Fruit fly (Drosophila melanogaster) whole organism, embryonic: ENCODE results near the gene GNBP2.
A peak's percentile ranks its signal among the peaks of the same experiment; 100 is the strongest.

Experiments used
- Asciz ChIP-seq: fragments of 200-800 bp; sonication (Bioruptor generic); optimal IDR thresholded peaks from 2 replicates; lab custom pipeline; 2017; ENCODE audit warnings: missing biosample characterization, mild to moderate bottlenecking, missing genetic modification characterization, missing genetic modification reagents
- BEAF-32 ChIP-seq: fragments of 200-800 bp; sonication (Bioruptor generic); optimal IDR thresholded peaks from 3 replicates; lab custom pipeline; 2017; ENCODE audit warnings: missing biosample characterization, missing genetic modification characterization, mild to moderate bottlenecking, moderate library complexity, missing genetic modification reagents
- CG10267 ChIP-seq: fragments of 200-800 bp; sonication (Bioruptor generic); optimal IDR thresholded peaks from 2 replicates; lab custom pipeline; 2018; ENCODE audit warnings: missing biosample characterization, mild to moderate bottlenecking, missing genetic modification characterization, moderate library complexity
- CG11247 ChIP-seq: fragments of 200-800 bp; sonication (Bioruptor generic); IDR thresholded peaks from 2 replicates; pipeline ENCODE4 v1.3.6; 2022; ENCODE audit warnings: missing biosample characterization, missing genetic modification characterization
- CG12236 ChIP-seq: fragments of 200-800 bp; sonication (Bioruptor generic); optimal IDR thresholded peaks from 2 replicates; lab custom pipeline; 2016; ENCODE audit warnings: missing biosample characterization, missing genetic modification characterization
- CG12659 ChIP-seq: fragments of 200-800 bp; sonication (Bioruptor generic); optimal IDR thresholded peaks from 3 replicates; lab custom pipeline; 2017; ENCODE audit warnings: mild to moderate bottlenecking, missing biosample characterization, missing genetic modification reagents, missing genetic modification characterization
- CG13287 ChIP-seq: fragments of 200-800 bp; sonication (Bioruptor generic); IDR thresholded peaks from 2 replicates; pipeline ENCODE4 v1.3.6; 2022; ENCODE audit warnings: missing biosample characterization, missing genetic modification characterization; ENCODE audit not compliant: partially characterized antibody
- CG13624 ChIP-seq: fragments of 200-800 bp; sonication (Bioruptor generic); optimal IDR thresholded peaks from 2 replicates; lab custom pipeline; 2016; ENCODE audit warnings: missing biosample characterization, missing genetic modification characterization
- CG14710 ChIP-seq: fragments of 200-800 bp; sonication (Bioruptor generic); optimal IDR thresholded peaks from 3 replicates; lab custom pipeline; 2019; ENCODE audit warnings: missing biosample characterization, mild to moderate bottlenecking, missing genetic modification characterization, moderate library complexity
- CG15514 ChIP-seq: fragments of 200-800 bp; sonication (Bioruptor generic); optimal IDR thresholded peaks from 3 replicates; lab custom pipeline; 2017; ENCODE audit warnings: missing biosample characterization, missing genetic modification characterization, mild to moderate bottlenecking, moderate library complexity, missing genetic modification reagents
- CG1603 ChIP-seq: fragments of 200-800 bp; sonication (Bioruptor generic); optimal IDR thresholded peaks from 2 replicates; lab custom pipeline; 2019; ENCODE audit warnings: missing biosample characterization, mild to moderate bottlenecking, missing genetic modification characterization, moderate library complexity
- CG16813 ChIP-seq: fragments of 200-800 bp; sonication (Bioruptor generic); IDR thresholded peaks from 3 replicates; pipeline ENCODE4 v1.3.6; 2022; ENCODE audit warnings: missing biosample characterization, missing genetic modification characterization; ENCODE audit not compliant: partially characterized antibody
- CG17829 ChIP-seq: fragments of 200-800 bp; optimal IDR thresholded peaks from 2 replicates; lab custom pipeline; 2019; ENCODE audit warnings: missing biosample characterization, mild to moderate bottlenecking, missing genetic modification characterization, moderate library complexity
- CG2116 ChIP-seq: fragments of 200-800 bp; sonication (Bioruptor generic); optimal IDR thresholded peaks from 3 replicates; lab custom pipeline; 2018; ENCODE audit warnings: missing biosample characterization, mild to moderate bottlenecking, missing genetic modification characterization
- CG2199 ChIP-seq: fragments of 200-800 bp; sonication (Bioruptor generic); IDR thresholded peaks from 3 replicates; pipeline ENCODE4 v1.3.6; 2022; ENCODE audit warnings: missing biosample characterization, missing genetic modification characterization
- CG31224 ChIP-seq: fragments of 200-800 bp; sonication (Bioruptor generic); IDR thresholded peaks from 2 replicates; pipeline ENCODE4 v1.3.6; 2022; ENCODE audit warnings: missing biosample characterization, missing genetic modification characterization
- CG34422 ChIP-seq: fragments of 200-800 bp; sonication (Bioruptor generic); IDR thresholded peaks from 3 replicates; pipeline ENCODE4 v1.3.6; 2022; ENCODE audit warnings: missing biosample characterization, missing genetic modification characterization
- CG3847 ChIP-seq: fragments of 200-800 bp; sonication (Bioruptor generic); IDR thresholded peaks from 2 replicates; pipeline ENCODE4 v1.3.6; 2022; ENCODE audit warnings: missing biosample characterization, missing genetic modification characterization
- CG6683 ChIP-seq: fragments of 200-800 bp; sonication (Bioruptor generic); optimal IDR thresholded peaks from 2 replicates; lab custom pipeline; 2017; ENCODE audit warnings: missing biosample characterization, mild to moderate bottlenecking, missing genetic modification characterization, missing genetic modification reagents
- CG9797 ChIP-seq: fragments of 200-800 bp; sonication (Bioruptor generic); optimal IDR thresholded peaks from 3 replicates; lab custom pipeline; 2018; ENCODE audit warnings: missing biosample characterization, mild to moderate bottlenecking, missing genetic modification characterization
- CHES-1-like ChIP-seq: fragments of 200-800 bp; sonication (Bioruptor generic); optimal IDR thresholded peaks from 2 replicates; lab custom pipeline; 2016; ENCODE audit warnings: missing biosample characterization, missing genetic modification characterization
- CTCF ChIP-seq: fragments of 200-800 bp; sonication (Bioruptor generic); optimal IDR thresholded peaks from 2 replicates; lab custom pipeline; 2017; ENCODE audit warnings: missing biosample characterization, mild to moderate bottlenecking, missing genetic modification characterization, moderate library complexity
- Dp ChIP-seq: fragments of 200-800 bp; sonication (Bioruptor generic); optimal IDR thresholded peaks from 2 replicates; lab custom pipeline; 2018; ENCODE audit warnings: missing biosample characterization, mild to moderate bottlenecking, missing genetic modification characterization, moderate library complexity
- Ets97D ChIP-seq: fragments of 200-800 bp; sonication (Bioruptor generic); optimal IDR thresholded peaks from 3 replicates; lab custom pipeline; 2016; ENCODE audit warnings: missing biosample characterization, missing genetic modification characterization
- Hmx ChIP-seq: fragments of 200-800 bp; sonication (Bioruptor generic); optimal IDR thresholded peaks from 2 replicates; lab custom pipeline; 2016; ENCODE audit warnings: missing biosample characterization, missing genetic modification characterization
- Lhr ChIP-seq: fragments of 200-800 bp; sonication (Bioruptor generic); optimal IDR thresholded peaks from 3 replicates; lab custom pipeline; 2017; ENCODE audit warnings: mild to moderate bottlenecking, missing biosample characterization, missing genetic modification reagents, missing genetic modification characterization
- MBD-R2 ChIP-seq: fragments of 200-800 bp; sonication (Bioruptor generic); IDR thresholded peaks from 2 replicates; pipeline ENCODE4 v1.3.6; 2022; ENCODE audit warnings: missing biosample characterization, missing genetic modification characterization
- MESR4 ChIP-seq: fragments of 200-800 bp; sonication (Bioruptor generic); optimal IDR thresholded peaks from 2 replicates; lab custom pipeline; 2018; ENCODE audit warnings: missing biosample characterization, mild to moderate bottlenecking, missing genetic modification characterization, moderate library complexity
- Med ChIP-seq: fragments of 200-800 bp; sonication (Bioruptor generic); peaks from one replicate; lab custom pipeline; 2016; ENCODE audit warnings: missing biosample characterization, missing genetic modification characterization, mild to moderate bottlenecking, inconsistent platforms, moderate library complexity
- Meics ChIP-seq: fragments of 200-800 bp; sonication (Bioruptor generic); optimal IDR thresholded peaks from 2 replicates; lab custom pipeline; 2017; ENCODE audit warnings: missing biosample characterization, mild to moderate bottlenecking, missing genetic modification characterization
- Myb ChIP-seq: fragments of 200-800 bp; sonication (Bioruptor generic); optimal IDR thresholded peaks from 2 replicates; lab custom pipeline; 2016; ENCODE audit warnings: missing biosample characterization, missing genetic modification characterization
- NK7.1 ChIP-seq: fragments of 200-800 bp; sonication (Bioruptor generic); optimal IDR thresholded peaks from 3 replicates; lab custom pipeline; 2016; ENCODE audit warnings: missing biosample characterization, missing genetic modification characterization
- Spps ChIP-seq: fragments of 200-800 bp; sonication (Bioruptor generic); optimal IDR thresholded peaks from 2 replicates; lab custom pipeline; 2018; ENCODE audit warnings: missing biosample characterization, mild to moderate bottlenecking, missing genetic modification characterization
- Sry-δ ChIP-seq: fragments of 200-800 bp; sonication (Bioruptor generic); optimal IDR thresholded peaks from 2 replicates; lab custom pipeline; 2016; ENCODE audit warnings: missing biosample characterization, missing genetic modification characterization
- Xbp1 ChIP-seq: fragments of 200-800 bp; sonication (Bioruptor generic); optimal IDR thresholded peaks from 3 replicates; lab custom pipeline; 2016; ENCODE audit warnings: missing biosample characterization, mild to moderate bottlenecking, missing genetic modification characterization
- amos ChIP-seq: fragments of 200-800 bp; sonication (Bioruptor generic); IDR thresholded peaks from 2 replicates; pipeline ENCODE4 v1.3.6; 2022; ENCODE audit warnings: missing biosample characterization, missing genetic modification characterization; ENCODE audit not compliant: partially characterized antibody
- ato ChIP-seq: fragments of 200-800 bp; sonication (Bioruptor generic); IDR thresholded peaks from 2 replicates; pipeline ENCODE4 v1.3.6; 2022; ENCODE audit warnings: missing biosample characterization, missing genetic modification characterization; ENCODE audit not compliant: partially characterized antibody
- bbx ChIP-seq: fragments of 200-800 bp; sonication (Bioruptor generic); IDR thresholded peaks from 2 replicates; pipeline ENCODE4 v1.3.6; 2022; ENCODE audit warnings: missing biosample characterization, missing genetic modification characterization; ENCODE audit not compliant: partially characterized antibody
- crp ChIP-seq, 2 experiments: fragments of 200-800 bp; sonication (Bioruptor generic); optimal IDR thresholded peaks; 2 replicates in 1 of 2; 3 replicates in 1 of 2; lab custom pipeline; 2017; ENCODE audit warnings: missing biosample characterization in 2 of 2, missing genetic modification characterization in 2 of 2, mild to moderate bottlenecking in 1 of 2, moderate library complexity in 1 of 2
- gfzf ChIP-seq: fragments of 200-800 bp; sonication (Bioruptor generic); optimal IDR thresholded peaks from 2 replicates; lab custom pipeline; 2016; ENCODE audit warnings: missing biosample characterization, mild to moderate bottlenecking, missing genetic modification characterization, moderate library complexity
- hb ChIP-seq: fragments of 200-800 bp; sonication (Bioruptor generic); IDR thresholded peaks from 3 replicates; pipeline ENCODE4 v1.3.6; 2022; ENCODE audit warnings: missing biosample characterization, missing genetic modification characterization; ENCODE audit not compliant: partially characterized antibody
- nmo ChIP-seq: fragments of 200-800 bp; sonication (Bioruptor generic); optimal IDR thresholded peaks from 2 replicates; lab custom pipeline; 2018; ENCODE audit warnings: missing biosample characterization, mild to moderate bottlenecking, missing genetic modification characterization, moderate library complexity
- pho ChIP-seq: fragments of 200-800 bp; sonication (Bioruptor generic); optimal IDR thresholded peaks from 2 replicates; lab custom pipeline; 2016; ENCODE audit warnings: missing biosample characterization, missing genetic modification characterization
- pzg ChIP-seq: fragments of 200-800 bp; sonication (Bioruptor generic); optimal IDR thresholded peaks from 3 replicates; lab custom pipeline; 2018; ENCODE audit warnings: missing biosample characterization, mild to moderate bottlenecking, missing genetic modification characterization, moderate library complexity
- sens ChIP-seq: fragments of 200-800 bp; sonication (Bioruptor generic); peaks from one replicate; lab custom pipeline; 2016; ENCODE audit warnings: missing biosample characterization, missing genetic modification characterization
- sna ChIP-seq: fragments of 200-800 bp; sonication (Bioruptor generic); IDR thresholded peaks from 2 replicates; pipeline ENCODE4 v1.3.6; 2022; ENCODE audit warnings: missing biosample characterization, missing genetic modification characterization; ENCODE audit not compliant: partially characterized antibody
- sr ChIP-seq: fragments of 200-800 bp; sonication (Bioruptor generic); IDR thresholded peaks from 3 replicates; pipeline ENCODE4 v1.3.6; 2022; ENCODE audit warnings: missing biosample characterization, missing genetic modification characterization
- stwl ChIP-seq: fragments of 200-800 bp; sonication (Bioruptor generic); optimal IDR thresholded peaks from 3 replicates; lab custom pipeline; 2018; ENCODE audit warnings: missing biosample characterization, mild to moderate bottlenecking, missing genetic modification characterization, moderate library complexity
- trem ChIP-seq: fragments of 200-800 bp; optimal IDR thresholded peaks from 3 replicates; lab custom pipeline; 2019; ENCODE audit warnings: missing biosample characterization, mild to moderate bottlenecking, missing genetic modification characterization, moderate library complexity

The GNBP2 gene

DNA sequence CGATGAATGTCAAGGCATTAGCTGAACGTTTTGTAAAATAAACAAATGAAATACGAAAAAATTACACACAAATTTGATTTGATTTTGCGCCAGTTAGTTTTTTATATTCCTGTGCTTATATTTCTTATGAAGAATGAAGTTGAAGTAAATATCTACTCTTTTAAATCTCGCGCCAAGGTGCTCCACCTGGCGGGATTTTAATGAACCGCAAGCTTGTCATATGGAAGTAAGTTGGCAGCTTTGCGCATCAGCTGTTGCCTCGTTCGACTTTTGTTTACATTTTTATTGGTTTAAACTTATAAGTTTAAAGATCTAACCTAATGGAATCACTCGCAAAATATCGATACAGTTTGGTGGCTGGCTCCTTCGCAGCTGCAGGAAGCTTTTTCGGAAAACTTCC lies 8.1 kb downstream of the GNBP2 start, which contains the start of gene CG42495 (continued):
- TF ChIP-seq sr (GFP tag; lab: Robert Waterston, UW) (no peak), CG12236 (GFP tag; lab: Kevin White, UChicago) (no peak), crp (GFP tag; optimal IDR thresholded peaks at IDR 0.05; lab: Kevin White, UChicago) (peak; percentile 93 to 99), CG10267 (tag; lab: Kevin White, UChicago) (peak; percentile 15), gfzf (peak; percentile 22), sens (GFP tag; lab: Kevin White, UChicago) (peak; percentile 82), Dp (peak; percentile 99), CG34422 (GFP tag; lab: Robert Waterston, UW) (peak; percentile 13; the same call in 1 of the 3 replicates), NK7.1 (no peak), CG2116 (GFP tag; lab: Kevin White, UChicago) (peak; percentile 28), Ets97D (GFP tag; lab: Kevin White, UChicago) (peak; percentile 25), CHES-1-like (GFP tag; lab: Kevin White, UChicago) (peak; percentile 9), Hmx (no peak), CTCF (GFP tag; lab: Kevin White, UChicago) (peak; percentile 97), CG12659 (GFP tag; lab: Kevin White, UChicago) (peak; percentile 38), CG31224 (no peak), CG17829 (tag; lab: Kevin White, UChicago) (peak; percentile 10), pho (GFP tag; lab: Kevin White, UChicago) (no peak), CG13624 (GFP tag; lab: Kevin White, UChicago) (peak; percentile 6), amos (GFP tag; lab: Robert Waterston, UW) (peak; percentile 21; the same call in 1 of the 2 replicates), MBD-R2 (GFP tag; lab: Robert Waterston, UW) (peak; percentile 94), Myb (peak; percentile 41), stwl (tag; lab: Kevin White, UChicago) (peak; percentile 74), Spps (tag; lab: Kevin White, UChicago) (no peak), CG9797 (GFP tag; lab: Kevin White, UChicago) (peak; percentile 7), ato (0 out of 2 replicates have a peak, but pooled peaks have one; percentile 20), pzg (peak; percentile 78), MESR4 (peak; percentile 11), trem (tag; lab: Kevin White, UChicago) (peak; percentile 99), sna (GFP tag; lab: Robert Waterston, UW) (0 out of 2 replicates have a peak, but pooled peaks have one; percentile 34), CG15514 (peak; percentile 70), bbx (GFP tag; lab: Robert Waterston, UW) (peak; percentile 22; the same call in 1 of the 2 replicates), CG11247 (GFP tag; lab: Robert Waterston, UW) (no peak), CG14710 (tag; lab: Kevin White, UChicago) (peak; percentile 25), Med (peak; percentile 66), nmo (GFP tag; lab: Kevin White, UChicago) (no peak), Meics (GFP tag; lab: Kevin White, UChicago) (no peak), CG16813 (GFP tag; lab: Robert Waterston, UW) (0 out of 3 replicates have a peak, but pooled peaks have one; percentile 34), hb (GFP tag; lab: Robert Waterston, UW) (no peak), Sry-δ (GFP tag; lab: Kevin White, UChicago) (peak; percentile 24), Lhr (GFP tag; lab: Kevin White, UChicago) (peak; percentile 22), Xbp1 (GFP tag; lab: Kevin White, UChicago) (peak; percentile 3), Asciz (GFP tag; lab: Kevin White, UChicago) (no peak), CG2199 (GFP tag; lab: Robert Waterston, UW) (0 out of 3 replicates have a peak, but pooled peaks have one; percentile 12), CG6683 (GFP tag; lab: Kevin White, UChicago) (no peak), CG1603 (tag; lab: Kevin White, UChicago) (peak; percentile 72), BEAF-32 (GFP tag; lab: Kevin White, UChicago) (peak; percentile 22), CG13287 (GFP tag; lab: Robert Waterston, UW) (peak; percentile 47; the same call in 1 of the 2 replicates), CG3847 (GFP tag; lab: Robert Waterston, UW) (peak; percentile 36; the same call in 1 of the 2 replicates)
